Worm (Caenorhabditis elegans) whole organism, L4/young adult: Measurements from ENCODE around the gene asns-2.

Source experiments
- W03F9.2 ChIP-seq: fragments of 150-350 bp; optimal IDR thresholded peaks from 2 replicates; lab custom pipeline; 2014; ENCODE audit warnings: missing biosample characterization, missing genetic modification characterization
- dao-5 ChIP-seq: sonication (generic microtip); optimal IDR thresholded peaks from 2 replicates; lab custom pipeline; 2016; ENCODE audit warnings: missing genotype, missing genetic modification characterization, moderate library complexity, missing compliant biosample characterization
- him-1 ChIP-seq: sonication (generic microtip); optimal IDR thresholded peaks from 2 replicates; lab custom pipeline; 2016; ENCODE audit warnings: missing genotype, missing genetic modification reagents, missing genetic modification characterization, missing compliant biosample characterization

Gene asns-2

DNA sequence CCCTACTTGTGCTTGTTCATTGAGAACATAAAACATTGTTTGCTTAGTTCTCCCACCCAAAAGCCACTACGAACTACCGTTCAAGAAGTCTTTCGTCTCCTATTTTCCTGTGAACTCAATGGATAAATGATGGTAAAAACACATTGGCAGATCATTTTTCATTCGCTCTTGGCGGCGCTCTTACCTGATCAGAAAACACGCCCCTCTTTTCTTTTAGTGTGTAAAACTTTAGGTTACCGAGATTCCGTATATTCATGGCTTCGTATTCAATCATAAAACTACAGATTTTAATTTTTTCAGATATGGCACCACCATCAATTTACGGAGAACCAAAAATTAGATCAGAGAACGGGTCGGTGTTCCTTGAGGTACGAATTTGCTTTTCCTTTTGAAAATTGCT is 12.9 kb upstream of the asns-2 start, which contains the start of gene zig-12:
zig-12 (plus strand) TSS at position 301 of the 400 bp plus-strand sequence.
- TF ChIP-seq dao-5 (tag; lab: Kevin White, UChicago) (no peak), him-1 (tag; lab: Kevin White, UChicago) (no peak), W03F9.2 (tag; lab: Kevin White, UChicago) (no peak)

DNA sequence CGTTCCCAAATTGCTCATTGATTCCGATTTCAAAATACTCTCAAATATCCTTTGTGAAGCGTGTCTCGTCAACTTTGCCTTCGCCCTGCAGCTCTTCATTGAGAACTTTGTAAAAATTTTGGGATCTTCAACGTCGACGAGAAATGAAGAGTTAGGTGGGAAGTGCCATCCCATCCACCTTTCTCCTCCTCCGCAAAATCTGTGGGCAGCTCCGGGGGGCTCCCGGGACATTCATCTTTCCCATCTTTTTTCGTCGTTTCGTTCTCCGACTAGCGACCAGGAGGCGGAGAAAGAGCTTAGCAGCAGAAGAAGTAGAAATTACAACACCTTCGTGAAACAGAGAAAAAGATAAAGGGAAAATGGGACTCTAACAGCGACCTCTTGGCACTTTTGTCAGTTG is 12.2 kb upstream of the asns-2 start:
- TF ChIP-seq W03F9.2 (tag; lab: Kevin White, UChicago) (no peak), him-1 (tag; lab: Kevin White, UChicago) (no peak), dao-5 (tag; lab: Kevin White, UChicago) (no peak)

- TF ChIP-seq dao-5 (tag; lab: Kevin White, UChicago), result no peak
- no peak for TF ChIP-seq W03F9.2 (tag; lab: Kevin White, UChicago)
- no peak for TF ChIP-seq him-1 (tag; lab: Kevin White, UChicago)
Measured at ce11 chrX:8761497-8761896, 10.8 kb upstream of the asns-2 start, which contains the start of gene M02D8.5. Gene M02D8.5, minus strand, starts transcription at chrX:8761597.

DNA sequence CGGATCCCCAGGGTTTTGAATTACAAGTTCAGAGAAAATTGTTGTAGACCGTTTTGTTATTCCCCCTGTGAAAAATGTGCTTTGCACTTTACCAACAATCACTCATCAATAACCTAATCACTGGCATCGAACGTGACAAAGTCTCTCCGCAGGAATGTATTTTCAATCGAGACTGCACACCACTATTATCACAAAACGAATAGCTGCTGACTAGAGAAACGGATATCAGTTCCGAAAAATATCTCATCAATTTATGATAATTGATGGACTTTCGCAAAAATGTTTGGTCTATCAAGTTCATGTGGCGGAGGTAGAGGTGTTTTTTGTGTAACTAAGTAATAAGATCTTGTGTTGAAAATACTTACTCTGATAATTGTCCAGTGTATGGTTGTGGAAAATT is 10.3 kb upstream of the asns-2 start:
- TF ChIP-seq W03F9.2 (tag; lab: Kevin White, UChicago) (no peak), him-1 (tag; lab: Kevin White, UChicago) (no peak), dao-5 (tag; lab: Kevin White, UChicago) (no peak)

DNA sequence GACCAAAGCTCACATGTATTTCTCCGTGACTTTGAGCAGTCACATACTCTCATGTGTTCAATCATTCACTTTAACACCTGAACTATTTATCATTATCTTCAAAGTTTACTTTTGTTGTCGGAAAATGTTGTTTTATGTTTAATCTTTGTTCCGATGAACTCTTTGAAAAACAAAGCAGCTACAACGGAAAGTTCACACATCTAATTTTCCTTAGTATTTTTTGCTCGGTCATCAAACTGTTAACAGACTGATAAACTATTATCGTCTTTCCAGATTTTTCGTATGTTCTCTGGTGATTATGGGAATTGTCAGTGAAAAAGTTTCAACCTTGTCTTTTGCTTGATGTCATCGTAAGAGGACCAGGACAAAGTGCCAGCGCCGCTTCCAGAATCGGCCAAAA is 5.2 kb upstream of the asns-2 start:
- TF ChIP-seq dao-5 (tag; lab: Kevin White, UChicago) (no peak), him-1 (tag; lab: Kevin White, UChicago) (no peak), W03F9.2 (tag; lab: Kevin White, UChicago) (no peak)

DNA sequence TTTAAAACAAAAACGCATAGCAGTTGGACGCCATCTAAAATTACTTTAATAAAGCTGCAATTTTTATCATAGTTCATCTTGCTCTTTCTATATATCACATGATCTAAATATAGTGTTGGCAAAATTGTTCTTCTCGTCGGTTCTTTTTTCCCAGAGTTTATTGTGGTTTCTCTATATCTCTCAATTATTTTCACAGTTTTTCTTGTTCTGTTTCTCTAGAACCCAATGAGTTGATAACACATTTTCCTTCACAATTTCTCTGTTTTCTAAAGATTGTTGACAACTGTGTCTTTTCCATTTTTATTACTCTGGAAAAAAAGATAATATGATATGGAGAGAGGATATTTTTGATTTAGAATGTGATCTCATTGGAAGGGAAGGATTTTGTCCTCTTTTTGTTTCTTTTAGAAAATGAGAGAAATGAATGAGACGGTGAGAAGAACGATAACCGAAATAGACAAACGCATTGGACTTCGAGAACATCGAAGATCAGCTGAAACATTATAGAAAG is 3.6 kb upstream of the asns-2 start:
- TF ChIP-seq him-1 (tag; lab: Kevin White, UChicago) (no peak), dao-5 (tag; lab: Kevin White, UChicago) (no peak), W03F9.2 (tag; lab: Kevin White, UChicago) (no peak)

- TF ChIP-seq him-1 (tag; lab: Kevin White, UChicago) (no peak), W03F9.2 (tag; lab: Kevin White, UChicago) (no peak), dao-5 (tag; lab: Kevin White, UChicago) (no peak)
Measured at ce11 chrX:8752546-8752945, 1.8 kb upstream of the asns-2 start.

- TF ChIP-seq him-1 (tag; lab: Kevin White, UChicago), result no peak
- TF ChIP-seq dao-5 (tag; lab: Kevin White, UChicago), result no peak
- TF ChIP-seq W03F9.2 (tag; lab: Kevin White, UChicago), result no peak
Measured at ce11 chrX:8750209-8750608, 532 bp downstream of the asns-2 start.

DNA sequence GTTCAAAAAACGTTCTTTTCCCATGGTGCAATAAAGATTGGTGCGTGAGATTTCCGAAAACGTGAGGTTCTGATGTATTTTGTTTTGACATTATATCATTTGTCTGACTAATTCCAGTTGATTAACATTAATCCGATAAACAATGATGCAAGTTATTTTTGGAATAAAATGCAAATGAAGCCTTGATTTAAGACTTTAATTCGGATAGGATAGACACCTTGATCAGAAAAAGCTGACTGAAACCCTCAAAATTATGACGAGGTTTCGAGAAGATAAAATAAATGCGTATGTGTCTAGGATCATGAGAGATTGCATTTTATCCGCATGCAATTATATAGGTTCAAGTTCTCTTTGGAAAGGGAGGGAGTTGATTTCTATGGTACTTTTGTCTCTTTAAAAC is 5.2 kb downstream of the asns-2 start:
- TF ChIP-seq W03F9.2 (tag; lab: Kevin White, UChicago), result no peak

DNA sequence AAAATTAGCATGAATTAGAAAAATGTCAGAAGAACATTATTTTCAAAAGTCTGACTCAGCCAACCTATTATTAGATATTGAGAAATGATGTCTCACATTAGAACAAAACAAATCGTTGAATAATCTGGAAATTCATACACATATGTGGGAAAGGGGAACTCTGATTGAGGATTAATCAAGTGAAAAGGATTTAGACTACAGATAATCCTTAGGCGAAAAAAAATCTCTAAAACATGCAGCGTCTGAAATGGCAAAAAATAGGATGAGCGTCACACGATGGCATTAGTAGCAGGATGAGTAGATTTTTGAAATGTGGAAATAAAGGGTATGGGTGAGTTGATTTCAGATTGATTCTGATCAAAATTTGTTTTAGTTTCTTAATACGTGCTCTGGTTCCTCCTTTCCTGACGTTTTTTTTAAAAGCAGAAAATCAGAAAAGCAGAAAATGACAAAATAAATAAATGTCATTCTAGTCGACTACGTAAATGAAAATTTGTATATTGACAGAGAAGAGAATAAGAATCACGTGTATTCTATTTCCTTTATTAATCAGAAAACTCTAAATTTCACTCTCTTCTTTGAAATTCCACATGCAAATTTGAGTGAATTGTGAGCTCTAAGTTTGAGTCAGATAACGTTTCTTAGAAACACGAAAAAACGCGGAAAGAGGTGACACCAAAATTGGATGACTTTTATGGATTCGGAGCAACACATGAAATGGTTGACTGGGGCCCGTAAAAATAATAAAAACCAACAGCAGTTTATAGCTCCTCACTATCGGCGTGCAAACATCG is 6.4 kb downstream of the asns-2 start:
- TF ChIP-seq dao-5 (tag; lab: Kevin White, UChicago), result no peak
- no peak for TF ChIP-seq him-1 (tag; lab: Kevin White, UChicago)
- TF ChIP-seq W03F9.2 (tag; lab: Kevin White, UChicago), result no peak

ce11 chrX:8742896-8743295 is 7.8 kb downstream of the asns-2 start, which contains the start of gene M02D8.7:
Gene M02D8.7, minus strand, starts transcription at chrX:8742996.
- TF ChIP-seq W03F9.2 (tag; lab: Kevin White, UChicago) (no peak), him-1 (tag; lab: Kevin White, UChicago) (no peak), dao-5 (tag; lab: Kevin White, UChicago) (no peak)

DNA sequence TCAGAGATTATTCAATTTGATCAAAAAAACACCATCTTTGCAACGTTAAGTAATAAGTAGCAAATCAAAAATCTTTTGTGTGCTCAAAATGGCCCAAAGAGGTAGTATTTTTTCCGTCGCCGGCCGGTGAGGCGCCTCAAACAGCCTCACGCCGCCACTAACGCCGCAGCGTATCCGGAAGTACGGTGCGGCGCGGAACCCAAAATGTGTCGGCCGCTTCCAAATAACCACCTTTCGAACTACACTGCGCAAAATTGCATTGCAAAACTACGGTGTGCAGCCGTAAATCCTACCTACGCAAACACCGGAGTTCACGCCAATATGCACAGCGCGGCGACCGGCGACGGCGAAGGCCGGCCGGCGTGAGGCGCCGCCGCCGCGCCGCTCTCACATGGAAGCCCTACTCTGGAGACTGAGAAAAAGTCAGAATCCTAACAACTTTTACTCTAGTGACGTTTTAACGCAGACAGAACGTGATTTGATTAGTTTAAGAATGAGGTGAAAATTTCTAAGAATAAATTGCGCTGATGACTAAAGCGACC is 9.0 kb downstream of the asns-2 start:
- no peak for TF ChIP-seq W03F9.2 (tag; lab: Kevin White, UChicago)
- TF ChIP-seq dao-5 (tag; lab: Kevin White, UChicago), result no peak
- no peak for TF ChIP-seq him-1 (tag; lab: Kevin White, UChicago)

- TF ChIP-seq dao-5 (tag; lab: Kevin White, UChicago), result no peak
- TF ChIP-seq him-1 (tag; lab: Kevin White, UChicago), result no peak
- no peak for TF ChIP-seq W03F9.2 (tag; lab: Kevin White, UChicago)
Measured at ce11 chrX:8739373-8739772, 11.4 kb downstream of the asns-2 start, which contains the start of gene M02D8.2. Gene M02D8.2, plus strand, starts transcription at chrX:8739673.
